Worm (Caenorhabditis elegans) whole organism, L4/young adult: ENCODE results near the gene Y38H8A.2.

ENCODE experiments used
- W03F9.2 ChIP-seq: fragments of 150-350 bp; optimal IDR thresholded peaks from 2 replicates; lab custom pipeline; 2014; ENCODE audit warnings: missing biosample characterization, missing genetic modification characterization
- dao-5 ChIP-seq: sonication (generic microtip); optimal IDR thresholded peaks from 2 replicates; lab custom pipeline; 2016; ENCODE audit warnings: missing genotype, missing genetic modification characterization, moderate library complexity, missing compliant biosample characterization
- him-1 ChIP-seq: sonication (generic microtip); optimal IDR thresholded peaks from 2 replicates; lab custom pipeline; 2016; ENCODE audit warnings: missing genotype, missing genetic modification reagents, missing genetic modification characterization, missing compliant biosample characterization

DNA sequence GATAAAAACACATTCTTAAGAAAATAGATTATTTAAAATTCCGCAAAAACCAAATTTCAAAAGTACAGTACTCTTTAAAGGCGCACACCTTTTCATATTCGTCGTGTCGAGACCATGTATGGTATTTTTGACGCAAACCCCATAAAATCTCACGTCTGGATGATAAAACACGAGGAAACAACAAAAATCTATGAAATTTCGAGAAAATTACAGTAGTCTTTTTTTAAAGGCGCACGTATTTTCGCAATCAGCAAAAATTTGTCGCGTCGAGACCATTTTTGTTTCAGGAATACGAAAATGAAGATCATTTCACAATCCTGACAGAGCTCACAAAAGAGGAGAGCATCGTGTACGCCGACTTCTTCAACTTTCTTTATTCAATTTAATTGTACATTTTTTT, 38.8 kb downstream of the Y38H8A.2 start:
- TF ChIP-seq W03F9.2 (tag; lab: Kevin White, UChicago) (no peak), dao-5 (tag; lab: Kevin White, UChicago) (no peak), him-1 (tag; lab: Kevin White, UChicago) (no peak)
